Worm (Caenorhabditis elegans): ENCODE results near the gene cpg-18.

DNA sequence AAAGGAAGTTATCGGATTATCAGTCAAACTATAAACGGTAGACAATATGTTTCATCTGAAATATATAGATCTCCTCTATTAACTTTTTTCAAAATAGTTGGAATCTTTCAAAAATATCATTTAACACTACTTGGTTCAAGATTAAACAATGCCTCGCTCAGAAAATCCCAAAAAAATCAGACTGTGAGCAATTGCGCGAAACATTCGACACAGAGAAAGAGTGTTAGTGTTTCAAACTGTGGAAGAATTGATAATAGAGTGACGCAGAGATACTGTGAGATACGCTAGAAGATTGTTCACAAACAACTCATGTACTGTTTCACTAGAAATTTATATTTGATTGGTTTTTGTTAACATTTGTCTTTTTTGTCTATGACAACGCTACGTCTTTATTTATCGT lies 6.2 kb downstream of the cpg-18 start, which contains the start of gene chil-11:
- TF ChIP-seq Y5F2A.4 (GFP tag; optimal IDR thresholded peaks at IDR 0.05): no peak
- TF ChIP-seq nhr-237 (tag; optimal IDR thresholded peaks at IDR 0.05): no peak
- no peak for TF ChIP-seq dve-1 (tag; optimal IDR thresholded peaks at IDR 0.05; ENCODE audit: insufficient read depth)
